Worm (Caenorhabditis elegans) whole organism, mixed stage, embryonic: ENCODE data around the gene C05D9.3.

Experiments used
- M03D4.4 ChIP-seq: sonication (generic microtip); optimal IDR thresholded peaks from 2 replicates; lab custom pipeline; 2017; ENCODE audit warnings: mild to moderate bottlenecking, missing genetic modification characterization, missing compliant biosample characterization
- bed-3 ChIP-seq: fragments of 200-800 bp; sonication (Bioruptor generic); optimal IDR thresholded peaks from 3 replicates; lab custom pipeline; 2018; ENCODE audit warnings: mild to moderate bottlenecking, missing genetic modification characterization, moderate library complexity, missing compliant biosample characterization
- blmp-1 ChIP-seq: fragments of 150-350 bp; optimal IDR thresholded peaks from 2 replicates; lab custom pipeline; 2014; ENCODE audit warnings: missing biosample characterization, missing genetic modification characterization
- ceh-39 ChIP-seq: fragments of 150-350 bp; optimal IDR thresholded peaks from 2 replicates; lab custom pipeline; 2014; ENCODE audit warnings: missing biosample characterization, missing genetic modification characterization
- ceh-43 ChIP-seq: fragments of 200-800 bp; sonication (Bioruptor generic); optimal IDR thresholded peaks from 2 replicates; lab custom pipeline; 2018; ENCODE audit warnings: mild to moderate bottlenecking, missing genetic modification characterization, moderate library complexity, missing compliant biosample characterization
- ceh-83 ChIP-seq: fragments of 200-800 bp; sonication (Bioruptor generic); optimal IDR thresholded peaks from 2 replicates; lab custom pipeline; 2018; ENCODE audit warnings: mild to moderate bottlenecking, missing genetic modification characterization, missing compliant biosample characterization
- ces-1 ChIP-seq: fragments of 150-350 bp; optimal IDR thresholded peaks from 2 replicates; lab custom pipeline; 2014; ENCODE audit warnings: missing biosample characterization, missing genetic modification reagents, missing genetic modification characterization
- cnd-1 ChIP-seq: fragments of 200-800 bp; sonication (Bioruptor generic); optimal IDR thresholded peaks from 2 replicates; lab custom pipeline; 2018; ENCODE audit warnings: mild to moderate bottlenecking, missing genetic modification characterization, missing compliant biosample characterization
- drap-1 ChIP-seq: fragments of 200-800 bp; sonication (Bioruptor generic); optimal IDR thresholded peaks from 3 replicates; lab custom pipeline; 2018; ENCODE audit warnings: mild to moderate bottlenecking, missing genetic modification characterization, missing compliant biosample characterization
- elt-1 ChIP-seq: sonication (generic microtip); optimal IDR thresholded peaks from 2 replicates; lab custom pipeline; 2017; ENCODE audit warnings: missing genetic modification characterization, mild to moderate bottlenecking, missing compliant biosample characterization, antibody characterized with exemption, moderate library complexity, borderline replicate concordance; ENCODE audit not compliant: insufficient read depth
- elt-3 ChIP-seq: fragments of 150-350 bp; optimal IDR thresholded peaks from 2 replicates; lab custom pipeline; 2014; ENCODE audit warnings: missing biosample characterization, missing genetic modification characterization
- flh-1 ChIP-seq: fragments of 200-800 bp; sonication (Bioruptor generic); optimal IDR thresholded peaks from 2 replicates; lab custom pipeline; 2018; ENCODE audit warnings: mild to moderate bottlenecking, missing genetic modification characterization, moderate library complexity, missing compliant biosample characterization
- ham-2 ChIP-seq: fragments of 200-800 bp; sonication (Bioruptor generic); optimal IDR thresholded peaks from 2 replicates; lab custom pipeline; 2018; ENCODE audit warnings: mild to moderate bottlenecking, missing genetic modification characterization, missing compliant biosample characterization
- hlh-1 ChIP-seq: fragments of 150-350 bp; optimal IDR thresholded peaks from 2 replicates; lab custom pipeline; 2014; ENCODE audit warnings: missing biosample characterization, missing genetic modification reagents, missing genetic modification characterization
- lin-13 ChIP-seq: fragments of 150-350 bp; optimal IDR thresholded peaks from 2 replicates; lab custom pipeline; 2014; ENCODE audit warnings: missing biosample characterization, missing genetic modification characterization
- lin-32 ChIP-seq: fragments of 200-800 bp; sonication (Bioruptor generic); optimal IDR thresholded peaks from 2 replicates; lab custom pipeline; 2018; ENCODE audit warnings: mild to moderate bottlenecking, missing genetic modification characterization, missing compliant biosample characterization
- lsy-2 ChIP-seq: fragments of 150-350 bp; optimal IDR thresholded peaks from 2 replicates; lab custom pipeline; 2014; ENCODE audit warnings: missing biosample characterization, missing genetic modification characterization
- mab-5 ChIP-seq: fragments of 150-350 bp; optimal IDR thresholded peaks from 2 replicates; lab custom pipeline; 2014; ENCODE audit warnings: missing biosample characterization, missing genetic modification characterization
- mep-1 ChIP-seq: fragments of 150-350 bp; optimal IDR thresholded peaks from 2 replicates; lab custom pipeline; 2017; ENCODE audit warnings: missing biosample characterization, missing genetic modification reagents, missing genetic modification characterization, inconsistent platforms
- mls-2 ChIP-seq: sonication (generic microtip); optimal IDR thresholded peaks from 2 replicates; lab custom pipeline; 2016; ENCODE audit warnings: mild to moderate bottlenecking, missing genetic modification characterization, moderate library complexity, missing compliant biosample characterization
- nhr-12 ChIP-seq: fragments of 150-350 bp; optimal IDR thresholded peaks from 2 replicates; lab custom pipeline; 2014; ENCODE audit warnings: missing biosample characterization, missing genetic modification characterization
- nhr-2 ChIP-seq: fragments of 150-350 bp; optimal IDR thresholded peaks from 2 replicates; lab custom pipeline; 2014; ENCODE audit warnings: missing biosample characterization, missing genetic modification characterization
- nhr-237 ChIP-seq: fragments of 150-350 bp; optimal IDR thresholded peaks from 2 replicates; lab custom pipeline; 2014; ENCODE audit warnings: missing biosample characterization, missing genetic modification characterization
- nhr-28 ChIP-seq: fragments of 150-350 bp; optimal IDR thresholded peaks from 2 replicates; lab custom pipeline; 2014; ENCODE audit warnings: missing biosample characterization, missing genetic modification characterization
- nhr-76 ChIP-seq: sonication (generic microtip); optimal IDR thresholded peaks from 2 replicates; lab custom pipeline; 2017; ENCODE audit warnings: missing biosample characterization, missing genetic modification characterization
- pha-4 ChIP-seq: fragments of 150-350 bp; optimal IDR thresholded peaks from 2 replicates; lab custom pipeline; 2018; ENCODE audit warnings: missing biosample characterization, missing genetic modification reagents, missing genetic modification characterization
- sem-2 ChIP-seq: fragments of 200-800 bp; sonication (Bioruptor generic); optimal IDR thresholded peaks from 2 replicates; lab custom pipeline; 2018; ENCODE audit warnings: mild to moderate bottlenecking, missing genetic modification characterization, missing compliant biosample characterization
- snpc-4 ChIP-seq: fragments of 150-350 bp; optimal IDR thresholded peaks from 2 replicates; lab custom pipeline; 2014; ENCODE audit warnings: missing biosample characterization, missing genetic modification characterization
- sptf-1 ChIP-seq: sonication (generic microtip); optimal IDR thresholded peaks from 2 replicates; lab custom pipeline; 2017; ENCODE audit warnings: mild to moderate bottlenecking, missing genetic modification characterization, moderate library complexity, missing compliant biosample characterization
- tbx-8 ChIP-seq: fragments of 200-800 bp; sonication (Bioruptor generic); optimal IDR thresholded peaks from 2 replicates; lab custom pipeline; 2018; ENCODE audit warnings: mild to moderate bottlenecking, missing genetic modification characterization, moderate library complexity, missing compliant biosample characterization
- unc-120 ChIP-seq: sonication (generic microtip); optimal IDR thresholded peaks from 2 replicates; lab custom pipeline; 2017; ENCODE audit warnings: missing genetic modification characterization, missing compliant biosample characterization; ENCODE audit not compliant: poor library complexity, severe bottlenecking
- unc-39 ChIP-seq: fragments of 150-350 bp; optimal IDR thresholded peaks from 2 replicates; lab custom pipeline; 2014; ENCODE audit warnings: missing biosample characterization, missing genetic modification characterization
- unc-62 ChIP-seq: fragments of 150-350 bp; optimal IDR thresholded peaks from 2 replicates; lab custom pipeline; 2014; ENCODE audit warnings: missing biosample characterization, missing genetic modification reagents, missing genetic modification characterization
- zip-8 ChIP-seq: fragments of 150-350 bp; optimal IDR thresholded peaks from 2 replicates; lab custom pipeline; 2014; ENCODE audit warnings: missing biosample characterization, missing genetic modification characterization
- ztf-11 ChIP-seq: fragments of 150-350 bp; optimal IDR thresholded peaks from 2 replicates; lab custom pipeline; 2014; ENCODE audit warnings: missing biosample characterization, missing genetic modification characterization

C05D9.3 gene

ce11 chrX:1121575-1121974 lies 9.9 kb downstream of the C05D9.3 start:
- TF ChIP-seq unc-39 (tag; lab: Kevin White, UChicago) = no peak
- no peak for TF ChIP-seq mls-2
- TF ChIP-seq pha-4 (tag; lab: Kevin White, UChicago) = no peak
- no peak for TF ChIP-seq flh-1 (GFP tag; lab: Kevin White, UChicago)
- TF ChIP-seq ceh-39 (tag; lab: Kevin White, UChicago) = no peak
- no peak for TF ChIP-seq zip-8 (tag; lab: Kevin White, UChicago)
- TF ChIP-seq sptf-1 = no peak
- no peak for TF ChIP-seq ces-1 (GFP tag; lab: Kevin White, UChicago)
- no peak for TF ChIP-seq ham-2 (GFP tag; lab: Kevin White, UChicago)
- no peak for TF ChIP-seq ztf-11 (tag; lab: Kevin White, UChicago)
- no peak for TF ChIP-seq lin-32 (GFP tag; lab: Kevin White, UChicago)
- TF ChIP-seq, all 35 proteins: peak for 0

DNA sequence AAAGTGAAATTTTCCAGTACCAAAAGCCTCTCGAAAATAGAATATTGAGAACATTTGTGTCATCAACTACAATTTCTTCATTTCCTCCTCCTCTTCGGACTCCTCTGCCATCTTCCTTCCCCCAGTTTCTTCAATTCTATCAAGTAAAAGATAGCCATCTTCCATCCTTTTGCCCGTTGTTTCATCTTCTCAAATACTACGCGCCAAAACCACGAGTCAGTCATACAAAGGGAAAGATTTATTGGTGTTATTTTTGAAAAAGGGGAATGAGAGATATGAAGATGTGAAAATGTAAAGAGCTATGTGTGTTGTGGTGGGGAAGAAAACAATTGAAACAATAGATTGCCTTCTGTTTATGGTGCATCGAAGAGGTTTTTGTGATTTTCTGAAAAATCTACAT lies 10.5 kb downstream of the C05D9.3 start:
- TF ChIP-seq lin-13 = no peak
- peak; percentile 11 for TF ChIP-seq mab-5 (tag; lab: Kevin White, UChicago)
- TF ChIP-seq cnd-1 (tag; lab: Kevin White, UChicago) = no peak
- TF ChIP-seq ham-2 (GFP tag; lab: Kevin White, UChicago) = no peak
- TF ChIP-seq drap-1 = no peak
- TF ChIP-seq blmp-1 (tag; lab: Kevin White, UChicago) = no peak
- no peak for TF ChIP-seq sptf-1
- peak; percentile 18 for TF ChIP-seq unc-120 (tag; lab: Kevin White, UChicago)
- no peak for TF ChIP-seq nhr-76 (tag; lab: Kevin White, UChicago)
- no peak for TF ChIP-seq tbx-8 (GFP tag; lab: Kevin White, UChicago)
- no peak for TF ChIP-seq unc-39 (tag; lab: Kevin White, UChicago)
- TF ChIP-seq ceh-43 (GFP tag; lab: Kevin White, UChicago) = no peak
- no peak for TF ChIP-seq nhr-28
- TF ChIP-seq flh-1 (GFP tag; lab: Kevin White, UChicago) = no peak
- no peak for TF ChIP-seq elt-1 (tag; lab: Kevin White, UChicago)
- TF ChIP-seq ceh-39 (tag; lab: Kevin White, UChicago) = no peak
- no peak for TF ChIP-seq zip-8 (tag; lab: Kevin White, UChicago)
- TF ChIP-seq elt-3 (tag; lab: Kevin White, UChicago) = no peak
- no peak for TF ChIP-seq lsy-2
- TF ChIP-seq mls-2 = no peak
- no peak for TF ChIP-seq mep-1 (tag; lab: Kevin White, UChicago)
- no peak for TF ChIP-seq nhr-12 (tag; lab: Kevin White, UChicago)
- no peak for TF ChIP-seq snpc-4 (tag; lab: Kevin White, UChicago)
- no peak for TF ChIP-seq sem-2 (GFP tag; lab: Kevin White, UChicago)
- no peak for TF ChIP-seq ceh-83
- no peak for TF ChIP-seq M03D4.4
- TF ChIP-seq ztf-11 (tag; lab: Kevin White, UChicago) = no peak
- TF ChIP-seq nhr-2 (tag; lab: Kevin White, UChicago) = no peak
- peak; percentile 63 for TF ChIP-seq unc-62 (GFP tag; lab: Kevin White, UChicago)
- no peak for TF ChIP-seq lin-32 (GFP tag; lab: Kevin White, UChicago)
- no peak for TF ChIP-seq nhr-237
- TF ChIP-seq hlh-1 (tag; lab: Kevin White, UChicago) = no peak
- TF ChIP-seq ces-1 (GFP tag; lab: Kevin White, UChicago) = peak; percentile 25

- TF ChIP-seq ces-1 (GFP tag; lab: Kevin White, UChicago) (no peak), nhr-28 (no peak), cnd-1 (tag; lab: Kevin White, UChicago) (no peak), ztf-11 (tag; lab: Kevin White, UChicago) (no peak), mls-2 (no peak), unc-39 (tag; lab: Kevin White, UChicago) (no peak), ceh-39 (tag; lab: Kevin White, UChicago) (no peak), unc-62 (GFP tag; lab: Kevin White, UChicago) (no peak), unc-120 (tag; lab: Kevin White, UChicago) (no peak), sem-2 (GFP tag; lab: Kevin White, UChicago) (no peak), mep-1 (tag; lab: Kevin White, UChicago) (no peak)
These were observed 11.8 kb downstream of the C05D9.3 start for ce11 chrX:1123471-1123870.

ce11 chrX:1124146-1124545 lies 12.4 kb downstream of the C05D9.3 start, which contains the start of gene C05D9.9:
TSS of gene C05D9.9 (minus strand) at chrX:1124246.
- no peak for TF ChIP-seq ceh-39 (tag; lab: Kevin White, UChicago)
- TF ChIP-seq lsy-2 = no peak
- no peak for TF ChIP-seq lin-13
- TF ChIP-seq snpc-4 (tag; lab: Kevin White, UChicago) = no peak
- no peak for TF ChIP-seq ztf-11 (tag; lab: Kevin White, UChicago)
- TF ChIP-seq nhr-237 = no peak
- TF ChIP-seq mep-1 (tag; lab: Kevin White, UChicago) = no peak
- no peak for TF ChIP-seq nhr-28
- no peak for TF ChIP-seq bed-3 (GFP tag; lab: Kevin White, UChicago)
- no peak for TF ChIP-seq zip-8 (tag; lab: Kevin White, UChicago)
- TF ChIP-seq sem-2 (GFP tag; lab: Kevin White, UChicago) = no peak
- TF ChIP-seq elt-1 (tag; lab: Kevin White, UChicago) = no peak
- TF ChIP-seq nhr-2 (tag; lab: Kevin White, UChicago) = no peak
- TF ChIP-seq nhr-76 (tag; lab: Kevin White, UChicago) = no peak
- TF ChIP-seq flh-1 (GFP tag; lab: Kevin White, UChicago) = no peak
- no peak for TF ChIP-seq nhr-12 (tag; lab: Kevin White, UChicago)
- TF ChIP-seq blmp-1 (tag; lab: Kevin White, UChicago) = no peak
- TF ChIP-seq pha-4 (tag; lab: Kevin White, UChicago) = no peak
- no peak for TF ChIP-seq sptf-1
- TF ChIP-seq tbx-8 (GFP tag; lab: Kevin White, UChicago) = no peak
